Fruit fly (Drosophila melanogaster) whole organism, adult: Measurements from ENCODE around the gene SoxN.

Source experiments
- CG11617 ChIP-seq: fragments of 200-800 bp; sonication (Bioruptor generic); optimal IDR thresholded peaks from 2 replicates; lab custom pipeline; 2017; ENCODE audit warnings: mild to moderate bottlenecking, missing biosample characterization, missing genetic modification reagents, missing genetic modification characterization
- CG14711 ChIP-seq: fragments of 200-800 bp; sonication (Bioruptor generic); optimal IDR thresholded peaks from 2 replicates; lab custom pipeline; 2018; ENCODE audit warnings: missing biosample characterization, mild to moderate bottlenecking, missing genetic modification characterization, moderate library complexity
- CG5204 ChIP-seq: fragments of 200-800 bp; sonication (Bioruptor generic); optimal IDR thresholded peaks from 2 replicates; lab custom pipeline; 2016; ENCODE audit warnings: missing biosample characterization, missing genetic modification characterization
- CG7101 ChIP-seq: fragments of 200-800 bp; sonication (Bioruptor generic); optimal IDR thresholded peaks from 2 replicates; lab custom pipeline; 2018; ENCODE audit warnings: missing biosample characterization, mild to moderate bottlenecking, missing genetic modification characterization, moderate library complexity
- Crg-1 ChIP-seq: fragments of 200-800 bp; sonication (Bioruptor generic); optimal IDR thresholded peaks from 2 replicates; lab custom pipeline; 2016; ENCODE audit warnings: missing biosample characterization, missing genetic modification characterization
- Hr96 ChIP-seq: fragments of 200-800 bp; sonication (Bioruptor generic); optimal IDR thresholded peaks from 2 replicates; lab custom pipeline; 2016; ENCODE audit warnings: missing biosample characterization, missing genetic modification characterization
- bab1 ChIP-seq: fragments of 200-800 bp; sonication (Bioruptor generic); optimal IDR thresholded peaks from 3 replicates; lab custom pipeline; 2019; ENCODE audit warnings: missing biosample characterization, mild to moderate bottlenecking, missing genetic modification characterization, moderate library complexity
- cic ChIP-seq: fragments of 200-800 bp; sonication (Bioruptor generic); optimal IDR thresholded peaks from 2 replicates; lab custom pipeline; 2017; ENCODE audit warnings: missing biosample characterization, mild to moderate bottlenecking, missing genetic modification characterization, moderate library complexity
- cnc ChIP-seq, 2 experiments: fragments of >200 bp; optimal IDR thresholded peaks; 2 replicates each; lab custom pipeline; 2017
- kay ChIP-seq: fragments of 200-800 bp; sonication (Bioruptor generic); peaks from one replicate; lab custom pipeline; 2016; ENCODE audit warnings: missing biosample characterization, missing genetic modification characterization, borderline replicate concordance
- ovo ChIP-seq: fragments of 200-800 bp; sonication (Bioruptor generic); optimal IDR thresholded peaks from 2 replicates; lab custom pipeline; 2016; ENCODE audit warnings: missing biosample characterization, missing genetic modification characterization
- pad ChIP-seq: fragments of 200-800 bp; sonication (Bioruptor generic); optimal IDR thresholded peaks from 3 replicates; lab custom pipeline; 2017; ENCODE audit warnings: missing biosample characterization, missing genetic modification characterization, mild to moderate bottlenecking, moderate library complexity, missing genetic modification reagents
- tj ChIP-seq: fragments of 200-800 bp; sonication (Bioruptor generic); optimal IDR thresholded peaks from 3 replicates; lab custom pipeline; 2017; ENCODE audit warnings: missing biosample characterization, mild to moderate bottlenecking, missing genetic modification characterization, moderate library complexity
- toe ChIP-seq: fragments of 200-800 bp; sonication (Bioruptor generic); optimal IDR thresholded peaks from 2 replicates; lab custom pipeline; 2016; ENCODE audit warnings: missing biosample characterization, missing genetic modification characterization

- TF ChIP-seq pad (no peak), tj (GFP tag; lab: Kevin White, UChicago) (no peak), toe (GFP tag; lab: Kevin White, UChicago) (no peak), CG14711 (tag; lab: Kevin White, UChicago) (no peak), CG5204 (GFP tag; lab: Kevin White, UChicago) (no peak), Crg-1 (GFP tag; lab: Kevin White, UChicago) (no peak), kay (GFP tag; lab: Kevin White, UChicago) (no peak), CG7101 (tag; lab: Kevin White, UChicago) (no peak), cic (GFP tag; lab: Kevin White, UChicago) (no peak), ovo (GFP tag; lab: Kevin White, UChicago) (no peak), cnc (optimal IDR thresholded peaks at IDR 0.05; lab: Kevin White, UChicago) (no peak), bab1 (GFP tag; lab: Kevin White, UChicago) (no peak), Hr96 (GFP tag; lab: Kevin White, UChicago) (no peak), CG11617 (no peak)
These were observed 18.1 kb downstream of the SoxN start for dm6 chr2L:8843593-8843992.
